Fruit fly (Drosophila melanogaster): Measurements from ENCODE around the gene ArgRS.

ArgRS gene

DNA sequence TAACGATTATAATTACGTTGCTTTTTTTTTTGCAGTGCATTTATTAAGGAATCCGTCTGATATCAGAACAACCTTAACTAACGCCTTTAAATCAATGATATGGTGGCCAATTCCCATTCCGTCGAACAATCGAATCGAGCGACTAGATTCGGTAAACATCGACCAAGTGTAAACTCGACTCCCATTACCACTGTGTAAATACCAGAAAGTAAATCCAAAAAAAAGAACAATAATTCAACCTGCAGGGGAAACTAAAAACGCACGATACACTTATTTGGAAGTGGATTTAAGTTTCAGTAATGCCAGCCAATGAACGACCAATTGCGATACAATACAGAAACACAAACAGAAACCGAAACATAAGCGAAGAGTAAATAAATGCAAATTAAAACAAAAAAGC, 38.4 kb downstream of the ArgRS start (continued):
- peak; percentile 22 for TF ChIP-seq lab (GFP tag; optimal IDR thresholded peaks at IDR 0.05)
- no peak for TF ChIP-seq CG9876 (GFP tag; optimal IDR thresholded peaks at IDR 0.05)
- TF ChIP-seq CG14441 (GFP tag; IDR thresholded peaks at IDR 0.05): no peak
- TF ChIP-seq Usf (GFP tag; optimal IDR thresholded peaks at IDR 0.05): no peak
- TF ChIP-seq PHDP (tag; optimal IDR thresholded peaks at IDR 0.05): peak; percentile 11
- TF ChIP-seq dpn (GFP tag; optimal IDR thresholded peaks at IDR 0.05): peak in 1 of 2 experiments; percentile 6
- no peak for TF ChIP-seq Dfd (GFP tag; optimal IDR thresholded peaks at IDR 0.05)
- TF ChIP-seq Ravus (GFP tag; IDR thresholded peaks at IDR 0.05): no peak
- TF ChIP-seq CG7372 (GFP tag; IDR thresholded peaks at IDR 0.05): no peak
- TF ChIP-seq Fer1 (GFP tag; optimal IDR thresholded peaks at IDR 0.05): peak; percentile 21
- TF ChIP-seq Dll (GFP tag; IDR thresholded peaks at IDR 0.05; ENCODE audit: partially characterized antibody): no peak
- no peak for TF ChIP-seq Antp (GFP tag; optimal IDR thresholded peaks at IDR 0.05)
- TF ChIP-seq CG7556 (GFP tag; optimal IDR thresholded peaks at IDR 0.05): no peak
- TF ChIP-seq CG33213 (GFP tag; optimal IDR thresholded peaks at IDR 0.05): no peak
- no peak for TF ChIP-seq CG8359 (GFP tag; optimal IDR thresholded peaks at IDR 0.05; ENCODE audit: borderline replicate concordance)
- no peak for TF ChIP-seq Nf-YB (GFP tag; optimal IDR thresholded peaks at IDR 0.05)
- no peak for TF ChIP-seq tgo (GFP tag; IDR thresholded peaks at IDR 0.05)
- TF ChIP-seq CG12236 (GFP tag; optimal IDR thresholded peaks at IDR 0.05): no peak
- no peak for TF ChIP-seq emc (GFP tag; optimal IDR thresholded peaks at IDR 0.05)
- no peak for TF ChIP-seq TFAM (GFP tag; optimal IDR thresholded peaks at IDR 0.05)
- no peak for TF ChIP-seq sna (GFP tag; IDR thresholded peaks at IDR 0.05; ENCODE audit: partially characterized antibody)
- TF ChIP-seq sob (GFP tag; IDR thresholded peaks at IDR 0.05): peak; percentile 25; the same call in 1 of the 2 replicates
- TF ChIP-seq Ets65A (GFP tag): peak; percentile 78
- TF ChIP-seq CG18764 (GFP tag; optimal IDR thresholded peaks at IDR 0.05): no peak
- peak; percentile 6 for TF ChIP-seq CG6765 (GFP tag; optimal IDR thresholded peaks at IDR 0.05)
- TF ChIP-seq CG4820 (GFP tag; optimal IDR thresholded peaks at IDR 0.05): no peak
- peak; percentile 40; the same call in 1 of the 2 replicates for TF ChIP-seq Rfx (GFP tag; IDR thresholded peaks at IDR 0.05)
- TF ChIP-seq MTF-1 (GFP tag; optimal IDR thresholded peaks at IDR 0.05; ENCODE audit: borderline replicate concordance): peak; percentile 6
- TF ChIP-seq bsh (GFP tag; optimal IDR thresholded peaks at IDR 0.05): no peak
- no peak for TF ChIP-seq crol (GFP tag; IDR thresholded peaks at IDR 0.05)
- no peak for TF ChIP-seq CG13123 (GFP tag; optimal IDR thresholded peaks at IDR 0.05)
- TF ChIP-seq her (GFP tag; optimal IDR thresholded peaks at IDR 0.05): no peak
- TF ChIP-seq Ada2b (GFP tag; IDR thresholded peaks at IDR 0.05): no peak
- TF ChIP-seq CG13296 (GFP tag; optimal IDR thresholded peaks at IDR 0.05): peak; percentile 46
- peak; percentile 49 for TF ChIP-seq Hmr (GFP tag; optimal IDR thresholded peaks at IDR 0.05)
- TF ChIP-seq nerfin-2 (GFP tag; IDR thresholded peaks at IDR 0.05; ENCODE audit: partially characterized antibody): no peak
- peak; percentile 17 for TF ChIP-seq sd (tag; optimal IDR thresholded peaks at IDR 0.05)
- TF ChIP-seq CG11695 (GFP tag; IDR thresholded peaks at IDR 0.05): no peak
- TF ChIP-seq caup (GFP tag; optimal IDR thresholded peaks at IDR 0.05; ENCODE audit: severe bottlenecking): peak; percentile 34
- no peak for TF ChIP-seq CG7786 (GFP tag; optimal IDR thresholded peaks at IDR 0.05)
- TF ChIP-seq onecut (GFP tag; IDR thresholded peaks at IDR 0.05): no peak
- TF ChIP-seq CG8290 (GFP tag; optimal IDR thresholded peaks at IDR 0.05): no peak
- peak in 1 of 2 experiments; percentile 45 for TF ChIP-seq CG8290 (tag; optimal IDR thresholded peaks at IDR 0.05)
- no peak for TF ChIP-seq kni (GFP tag; optimal IDR thresholded peaks at IDR 0.05)
- TF ChIP-seq Adf1 (GFP tag; IDR thresholded peaks at IDR 0.05): no peak
- TF ChIP-seq Xbp1 (GFP tag; optimal IDR thresholded peaks at IDR 0.05): no peak
- no peak for TF ChIP-seq jumu (GFP tag; optimal IDR thresholded peaks at IDR 0.05)
- no peak for TF ChIP-seq CG2875 (GFP tag; optimal IDR thresholded peaks at IDR 0.05)
- no peak for TF ChIP-seq pita (GFP tag; optimal IDR thresholded peaks at IDR 0.05)
- no peak for TF ChIP-seq CG4854 (GFP tag; optimal IDR thresholded peaks at IDR 0.05)
- no peak for TF ChIP-seq NFAT (GFP tag; IDR thresholded peaks at IDR 0.05)
- peak; percentile 24 for TF ChIP-seq CG1233 (GFP tag; optimal IDR thresholded peaks at IDR 0.05)
